Fruit fly (Drosophila melanogaster) whole organism, wandering third instar larva: ENCODE data around the gene Rpn1.
A peak's percentile ranks its signal among the peaks of the same experiment; 100 is the strongest.

Experiments
- Abd-B ChIP-seq: fragments of >200 bp; optimal IDR thresholded peaks from 2 replicates; lab custom pipeline; 2017; ENCODE audit warnings: missing biosample characterization, missing genetic modification characterization
- CG32264 ChIP-seq: fragments of 200-800 bp; sonication (Bioruptor generic); optimal IDR thresholded peaks from 2 replicates; lab custom pipeline; 2016; ENCODE audit warnings: missing biosample characterization, missing genetic modification characterization
- CG9705 ChIP-seq: fragments of 200-800 bp; sonication (Bioruptor generic); optimal IDR thresholded peaks from 2 replicates; lab custom pipeline; 2018; ENCODE audit warnings: missing biosample characterization, mild to moderate bottlenecking, missing genetic modification characterization
- CrebA ChIP-seq: fragments of 200-800 bp; sonication (Bioruptor generic); optimal IDR thresholded peaks from 2 replicates; lab custom pipeline; 2016; ENCODE audit warnings: missing biosample characterization, mild to moderate bottlenecking, missing genetic modification characterization, borderline replicate concordance
- Dfd ChIP-seq: fragments of >200 bp; optimal IDR thresholded peaks from 2 replicates; lab custom pipeline; 2017; ENCODE audit warnings: missing biosample characterization, missing genetic modification characterization
- Dif ChIP-seq: fragments of 200-275, 200-300 bp; sonication (Bioruptor generic); optimal IDR thresholded peaks from 2 replicates; lab custom pipeline; 2018; ENCODE audit warnings: missing biosample characterization, missing genetic modification characterization; ENCODE audit not compliant: partially characterized antibody
- GATAd ChIP-seq: sonication (Bioruptor generic); optimal IDR thresholded peaks from 2 replicates; lab custom pipeline; 2016; ENCODE audit warnings: missing biosample characterization, missing genetic modification characterization
- HLH106 ChIP-seq: fragments of 200-800 bp; optimal IDR thresholded peaks from 3 replicates; lab custom pipeline; 2019; ENCODE audit warnings: missing biosample characterization, mild to moderate bottlenecking, missing genetic modification characterization, moderate library complexity
- Hnf4 ChIP-seq: fragments of 200-800 bp; sonication (Bioruptor generic); optimal IDR thresholded peaks from 2 replicates; lab custom pipeline; 2016; ENCODE audit warnings: missing biosample characterization, mild to moderate bottlenecking, missing genetic modification characterization
- Hr78 ChIP-seq: fragments of >200 bp; optimal IDR thresholded peaks from 2 replicates; lab custom pipeline; 2017; ENCODE audit warnings: missing biosample characterization, missing genetic modification characterization
- Hr83 ChIP-seq: fragments of 200-300 bp; sonication (Bioruptor generic); optimal IDR thresholded peaks from 2 replicates; lab custom pipeline; 2016; ENCODE audit warnings: missing biosample characterization, mild to moderate bottlenecking, missing genetic modification characterization, moderate library complexity; ENCODE audit not compliant: poor library complexity, severe bottlenecking
- Jra ChIP-seq: sonication (Bioruptor generic); optimal IDR thresholded peaks from 2 replicates; lab custom pipeline; 2016; ENCODE audit warnings: missing biosample characterization, missing genetic modification characterization
- Mio ChIP-seq: sonication (Bioruptor generic); optimal IDR thresholded peaks from 2 replicates; lab custom pipeline; 2016; ENCODE audit warnings: missing biosample characterization, missing genetic modification characterization
- Myc ChIP-seq: fragments of >200 bp; optimal IDR thresholded peaks from 2 replicates; lab custom pipeline; 2017
- N ChIP-seq: fragments of >200 bp; optimal IDR thresholded peaks from 2 replicates; lab custom pipeline; 2018; ENCODE audit warnings: missing biosample characterization, missing external identifiers, missing genetic modification characterization
- OdsH ChIP-seq: fragments of 200-800 bp; sonication (Bioruptor generic); optimal IDR thresholded peaks from 2 replicates; lab custom pipeline; 2016; ENCODE audit warnings: missing biosample characterization, mild to moderate bottlenecking, missing genetic modification characterization
- Rel ChIP-seq, 2 experiments: fragments of 200-800 bp; sonication (Bioruptor generic) in 1 of 2; optimal IDR thresholded peaks; 2 replicates in 1 of 2; 3 replicates in 1 of 2; lab custom pipeline; 2016 to 2019; ENCODE audit warnings: mild to moderate bottlenecking in 2 of 2, missing biosample characterization in 2 of 2, missing genetic modification characterization in 2 of 2, moderate library complexity in 1 of 2
- Sp1 ChIP-seq: fragments of 200-800 bp; sonication (Bioruptor generic); optimal IDR thresholded peaks from 3 replicates; lab custom pipeline; 2019; ENCODE audit warnings: missing biosample characterization, mild to moderate bottlenecking, missing genetic modification characterization, moderate library complexity
- Vsx2 ChIP-seq: fragments of 200-300, 225-300 bp; sonication (Bioruptor generic); optimal IDR thresholded peaks from 2 replicates; lab custom pipeline; 2018; ENCODE audit warnings: missing biosample characterization, missing genetic modification characterization; ENCODE audit not compliant: partially characterized antibody
- br ChIP-seq: fragments of 200-800 bp; sonication (Bioruptor generic); optimal IDR thresholded peaks from 2 replicates; lab custom pipeline; 2016; ENCODE audit warnings: missing biosample characterization, missing genetic modification characterization
- brk ChIP-seq: fragments of 200-800 bp; sonication (Bioruptor generic); optimal IDR thresholded peaks from 2 replicates; lab custom pipeline; 2016; ENCODE audit warnings: missing biosample characterization, mild to moderate bottlenecking, missing genetic modification characterization
- dl ChIP-seq, 2 experiments: fragments of 175-275, 200-275 bp in 1 of 2; fragments of 200-275 bp in 1 of 2; sonication (Bioruptor generic); optimal IDR thresholded peaks; lab custom pipeline; 2018; ENCODE audit warnings: mild to moderate bottlenecking in 2 of 2, missing biosample characterization in 2 of 2, missing genetic modification characterization in 2 of 2, moderate library complexity in 2 of 2; ENCODE audit not compliant: partially characterized antibody in 2 of 2, insufficient read depth in 1 of 2
- dmrt93B ChIP-seq: fragments of 200-800 bp; sonication (Bioruptor generic); optimal IDR thresholded peaks from 2 replicates; lab custom pipeline; 2018; ENCODE audit warnings: missing biosample characterization, mild to moderate bottlenecking, missing genetic modification characterization
- dsf ChIP-seq: sonication (Bioruptor generic); optimal IDR thresholded peaks from 2 replicates; lab custom pipeline; 2016; ENCODE audit warnings: missing biosample characterization, missing genetic modification characterization, borderline replicate concordance
- ey ChIP-seq: fragments of 200-800 bp; sonication (Bioruptor generic); optimal IDR thresholded peaks from 2 replicates; lab custom pipeline; 2016; ENCODE audit warnings: missing biosample characterization, missing genetic modification characterization
- foxo ChIP-seq, 2 experiments: fragments of 200-800 bp; sonication (Bioruptor generic); optimal IDR thresholded peaks; 2 replicates in 1 of 2; 3 replicates in 1 of 2; lab custom pipeline; 2016 to 2017; ENCODE audit warnings: missing biosample characterization in 2 of 2, missing genetic modification characterization in 2 of 2
- fru ChIP-seq: fragments of 200-800 bp; sonication (Bioruptor generic); optimal IDR thresholded peaks from 3 replicates; lab custom pipeline; 2016; ENCODE audit warnings: missing biosample characterization, mild to moderate bottlenecking, missing genetic modification characterization
- h ChIP-seq: fragments of 200-800 bp; sonication (Bioruptor generic); optimal IDR thresholded peaks from 3 replicates; lab custom pipeline; 2016; ENCODE audit warnings: missing biosample characterization, mild to moderate bottlenecking, missing genetic modification characterization
- jim ChIP-seq: fragments of 175-275, 200-325 bp; sonication (Bioruptor generic); optimal IDR thresholded peaks from 2 replicates; lab custom pipeline; 2016; ENCODE audit warnings: missing biosample characterization, mild to moderate bottlenecking, missing genetic modification characterization
- lola ChIP-seq: fragments of >200 bp; optimal IDR thresholded peaks from 2 replicates; lab custom pipeline; 2017; ENCODE audit warnings: missing biosample characterization, missing genetic modification characterization
- pan ChIP-seq: fragments of >200 bp; optimal IDR thresholded peaks from 2 replicates; lab custom pipeline; 2017
- psq ChIP-seq: fragments of 200-800 bp; sonication (Bioruptor generic); optimal IDR thresholded peaks from 3 replicates; lab custom pipeline; 2017; ENCODE audit warnings: missing biosample characterization, mild to moderate bottlenecking, missing genetic modification characterization, moderate library complexity
- rgr ChIP-seq: fragments of 200-800 bp; sonication (Bioruptor generic); optimal IDR thresholded peaks from 3 replicates; lab custom pipeline; 2016; ENCODE audit warnings: missing biosample characterization, mild to moderate bottlenecking, missing genetic modification characterization
- sage ChIP-seq: fragments of 200-800 bp; sonication (Bioruptor generic); optimal IDR thresholded peaks from 2 replicates; lab custom pipeline; 2016; ENCODE audit warnings: missing biosample characterization, mild to moderate bottlenecking, missing genetic modification characterization
- sv ChIP-seq: fragments of 200-800 bp; sonication (Bioruptor generic); optimal IDR thresholded peaks from 3 replicates; lab custom pipeline; 2016; ENCODE audit warnings: missing biosample characterization, missing genetic modification characterization
- tai ChIP-seq: sonication (Bioruptor generic); optimal IDR thresholded peaks from 2 replicates; lab custom pipeline; 2016; ENCODE audit warnings: missing biosample characterization, missing genetic modification characterization
- usp ChIP-seq: fragments of >200 bp; optimal IDR thresholded peaks from 2 replicates; lab custom pipeline; 2017; ENCODE audit warnings: missing biosample characterization, missing genetic modification characterization
- woc ChIP-seq: sonication (Bioruptor generic); optimal IDR thresholded peaks from 2 replicates; lab custom pipeline; 2016; ENCODE audit warnings: missing biosample characterization, mild to moderate bottlenecking, missing genetic modification characterization

Rpn1 gene

DNA sequence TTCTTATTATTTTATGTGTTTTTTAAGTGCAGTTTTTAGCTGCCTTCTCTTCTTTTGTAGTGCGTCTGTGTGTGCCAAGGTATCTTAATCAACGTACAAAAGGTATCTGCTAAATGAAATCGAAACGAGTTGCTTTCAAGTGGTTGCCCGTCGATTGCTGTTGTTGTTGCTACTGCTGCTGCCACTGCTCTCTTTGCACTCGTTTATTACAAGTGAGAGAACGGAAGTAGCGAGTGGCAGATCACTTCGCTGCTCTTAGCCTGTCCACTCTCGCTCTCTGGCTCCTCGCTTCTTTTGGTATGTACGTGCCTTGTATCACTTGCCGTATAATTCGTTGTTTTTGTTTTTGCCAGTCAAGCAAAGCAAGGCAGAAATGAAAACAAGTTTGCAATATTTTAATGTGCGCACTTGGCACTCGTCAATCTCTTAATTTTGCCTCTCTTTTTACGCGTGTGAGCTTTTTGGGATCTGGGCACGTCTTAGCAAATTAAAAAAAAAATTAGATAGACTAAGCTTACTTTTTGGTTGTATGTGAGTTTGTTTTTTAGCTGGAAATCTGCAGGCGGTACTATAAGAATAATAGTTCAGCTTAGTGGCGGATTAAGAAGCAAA is 18.5 kb upstream of the Rpn1 start:
- TF ChIP-seq Hr83 (GFP tag; lab: Kevin White, UChicago), result peak; percentile 14
- TF ChIP-seq Rel (GFP tag; optimal IDR thresholded peaks at IDR 0.05; lab: Kevin White, UChicago), result no peak
- peak; percentile 39 for TF ChIP-seq Rel (tag; optimal IDR thresholded peaks at IDR 0.05; lab: Kevin White, UChicago)
- no peak for TF ChIP-seq Myc (lab: Kevin White, UChicago)
- TF ChIP-seq brk (GFP tag; lab: Kevin White, UChicago), result no peak
- TF ChIP-seq rgr (GFP tag; lab: Kevin White, UChicago), result no peak
- TF ChIP-seq dl (GFP tag; optimal IDR thresholded peaks at IDR 0.05; lab: Kevin White, UChicago; ENCODE audit: insufficient read depth in 1 of 2, partially characterized antibody in 2 of 2), result peak; percentile 79 to 83
- TF ChIP-seq Dif (GFP tag; lab: Kevin White, UChicago), result peak; percentile 79
- no peak for TF ChIP-seq OdsH
- TF ChIP-seq dmrt93B (GFP tag; lab: Kevin White, UChicago), result no peak
- peak; percentile 3 for TF ChIP-seq CrebA
- no peak for TF ChIP-seq Abd-B
- no peak for TF ChIP-seq Hr78 (GFP tag; lab: Kevin White, UChicago)
- TF ChIP-seq, all 38 proteins: peak for 5

- peak; percentile 24 for TF ChIP-seq CG9705 (GFP tag; lab: Kevin White, UChicago)
- TF ChIP-seq CrebA, result no peak
- peak; percentile 8 for TF ChIP-seq OdsH
- peak; percentile 40 for TF ChIP-seq Hr83 (GFP tag; lab: Kevin White, UChicago)
- TF ChIP-seq brk (GFP tag; lab: Kevin White, UChicago), result peak; percentile 39
- TF ChIP-seq woc (GFP tag; lab: Kevin White, UChicago), result no peak
- peak; percentile 29 for TF ChIP-seq psq (GFP tag; lab: Kevin White, UChicago)
- no peak for TF ChIP-seq Hr78 (GFP tag; lab: Kevin White, UChicago)
- TF ChIP-seq CG32264 (GFP tag; lab: Kevin White, UChicago), result no peak
- TF ChIP-seq HLH106 (tag; lab: Kevin White, UChicago), result no peak
- TF ChIP-seq Hnf4 (GFP tag; lab: Kevin White, UChicago), result no peak
- no peak for TF ChIP-seq Jra (GFP tag; lab: Kevin White, UChicago)
- no peak for TF ChIP-seq dsf (GFP tag; lab: Kevin White, UChicago)
- no peak for TF ChIP-seq tai (GFP tag; lab: Kevin White, UChicago)
- TF ChIP-seq dl (GFP tag; optimal IDR thresholded peaks at IDR 0.05; lab: Kevin White, UChicago; ENCODE audit: insufficient read depth in 1 of 2, partially characterized antibody in 2 of 2), result peak; percentile 42 to 80
- TF ChIP-seq br (GFP tag; lab: Kevin White, UChicago), result peak; percentile 55
- TF ChIP-seq lola (GFP tag; lab: Kevin White, UChicago), result no peak
- TF ChIP-seq ey, result no peak
- TF ChIP-seq rgr (GFP tag; lab: Kevin White, UChicago), result peak; percentile 32
- TF ChIP-seq Vsx2 (GFP tag; lab: Kevin White, UChicago), result peak; percentile 49
- TF ChIP-seq fru, result peak; percentile 27
- TF ChIP-seq Mio, result no peak
- no peak for TF ChIP-seq Abd-B
- TF ChIP-seq usp (GFP tag; lab: Kevin White, UChicago), result no peak
- peak; percentile 9 for TF ChIP-seq Myc (lab: Kevin White, UChicago)
- TF ChIP-seq h (GFP tag; lab: Kevin White, UChicago), result peak; percentile 34
- peak; percentile 23 for TF ChIP-seq jim (GFP tag; lab: Kevin White, UChicago)
- TF ChIP-seq Sp1 (GFP tag; lab: Kevin White, UChicago), result peak; percentile 35
- TF ChIP-seq pan (lab: Kevin White, UChicago), result no peak
- peak; percentile 1 to 18 for TF ChIP-seq foxo (GFP tag; optimal IDR thresholded peaks at IDR 0.05; lab: Kevin White, UChicago)
- no peak for TF ChIP-seq GATAd (GFP tag; lab: Kevin White, UChicago)
- TF ChIP-seq N (GFP tag; lab: Kevin White, UChicago), result no peak
- no peak for TF ChIP-seq sage
- peak; percentile 85 for TF ChIP-seq Dif (GFP tag; lab: Kevin White, UChicago)
- peak; percentile 8 for TF ChIP-seq Rel (GFP tag; optimal IDR thresholded peaks at IDR 0.05; lab: Kevin White, UChicago)
- no peak for TF ChIP-seq Rel (tag; optimal IDR thresholded peaks at IDR 0.05; lab: Kevin White, UChicago)
- no peak for TF ChIP-seq dmrt93B (GFP tag; lab: Kevin White, UChicago)
- no peak for TF ChIP-seq Dfd (GFP tag; lab: Kevin White, UChicago)
- TF ChIP-seq sv (GFP tag; lab: Kevin White, UChicago), result peak; percentile 56
- TF ChIP-seq, all 38 proteins: peak for 18
Measured at dm6 chr3L:19896892-19897684, 17.8 kb upstream of the Rpn1 start.
